Worm (Caenorhabditis elegans): ENCODE results near the gene T07C4.3.

The T07C4.3 gene

ce11 chrIII:10320788-10321187, 31.2 kb upstream of the T07C4.3 start, which contains the start of gene sas-7:
TSS of gene sas-7 (plus strand) at chrIII:10321019.
- no peak for TF ChIP-seq hmg-4 (GFP tag; optimal IDR thresholded peaks at IDR 0.05)
- TF ChIP-seq ets-7 (tag; optimal IDR thresholded peaks at IDR 0.05) = no peak
- TF ChIP-seq tbx-37 (GFP tag; conservative IDR thresholded peaks at IDR 0.05) = no peak

- no peak for TF ChIP-seq ceh-13 (GFP tag; optimal IDR thresholded peaks at IDR 0.05)
- no peak for TF ChIP-seq hmg-4 (GFP tag; optimal IDR thresholded peaks at IDR 0.05)
- no peak for TF ChIP-seq aly-1 (tag; optimal IDR thresholded peaks at IDR 0.05)
- no peak for TF ChIP-seq F13C5.2 (tag; optimal IDR thresholded peaks at IDR 0.05)
- no peak for TF ChIP-seq ets-7 (tag; optimal IDR thresholded peaks at IDR 0.05)
- no peak for TF ChIP-seq sea-1 (GFP tag; conservative IDR thresholded peaks at IDR 0.05)
- TF ChIP-seq tbx-37 (GFP tag; conservative IDR thresholded peaks at IDR 0.05) = no peak
- TF ChIP-seq ceh-36 (tag; optimal IDR thresholded peaks at IDR 0.05) = no peak
- no peak for TF ChIP-seq B0310.2 (tag; optimal IDR thresholded peaks at IDR 0.05)
- no peak for TF ChIP-seq tbx-11 (GFP tag; IDR thresholded peaks at IDR 0.05)
- no peak for TF ChIP-seq hmbx-1 (tag; optimal IDR thresholded peaks at IDR 0.05)
Measured at ce11 chrIII:10326327-10326726, 25.6 kb upstream of the T07C4.3 start.

ce11 chrIII:10328565-10329541, 23.1 kb upstream of the T07C4.3 start:
- TF ChIP-seq B0310.2 (tag; optimal IDR thresholded peaks at IDR 0.05) = no peak
- TF ChIP-seq scrt-1 (GFP tag; IDR thresholded peaks at IDR 0.05) = 0 out of 2 replicates have a peak, but pooled peaks have one; percentile 15
- no peak for TF ChIP-seq sea-1 (GFP tag; conservative IDR thresholded peaks at IDR 0.05)
- TF ChIP-seq flt-1 (GFP tag; IDR thresholded peaks at IDR 0.05) = no peak

DNA sequence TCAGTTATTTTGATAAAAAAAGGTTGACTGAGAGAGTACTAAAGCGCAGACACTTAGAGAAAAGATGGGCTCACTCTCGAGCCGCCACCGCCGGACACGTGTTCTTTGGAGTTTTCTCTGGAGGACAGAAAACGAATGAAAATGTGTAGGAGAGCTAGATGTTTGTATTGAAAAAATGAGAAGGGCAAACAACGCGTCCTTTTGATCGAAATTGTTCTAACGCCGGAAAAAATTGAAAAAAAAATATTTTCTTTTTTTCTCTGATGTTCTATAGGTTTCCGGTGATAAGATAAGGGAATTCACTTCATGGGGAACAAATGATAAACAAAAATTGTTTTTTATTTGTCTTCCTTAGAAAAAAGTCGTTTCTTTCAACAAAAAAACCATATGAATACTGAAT, 22.1 kb upstream of the T07C4.3 start:
- TF ChIP-seq pes-1 (GFP tag; IDR thresholded peaks at IDR 0.05) = no peak
- TF ChIP-seq tbx-11 (GFP tag; IDR thresholded peaks at IDR 0.05) = no peak
- no peak for TF ChIP-seq flt-1 (GFP tag; IDR thresholded peaks at IDR 0.05)
- no peak for TF ChIP-seq tbx-37 (GFP tag; conservative IDR thresholded peaks at IDR 0.05)
- TF ChIP-seq hnd-1 (tag; optimal IDR thresholded peaks at IDR 0.05) = no peak

- TF ChIP-seq flt-1 (GFP tag; IDR thresholded peaks at IDR 0.05) = no peak
- no peak for TF ChIP-seq ama-1 (optimal IDR thresholded peaks at IDR 0.05)
- no peak for TF ChIP-seq hmbx-1 (tag; optimal IDR thresholded peaks at IDR 0.05)
- no peak for TF ChIP-seq hmg-4 (GFP tag; optimal IDR thresholded peaks at IDR 0.05)
- no peak for TF ChIP-seq tra-4 (tag; optimal IDR thresholded peaks at IDR 0.05)
- no peak for TF ChIP-seq scrt-1 (GFP tag; IDR thresholded peaks at IDR 0.05)
- no peak for TF ChIP-seq ceh-13 (GFP tag; optimal IDR thresholded peaks at IDR 0.05)
- TF ChIP-seq B0310.2 (tag; optimal IDR thresholded peaks at IDR 0.05) = no peak
- TF ChIP-seq ets-7 (tag; optimal IDR thresholded peaks at IDR 0.05) = no peak
- TF ChIP-seq hnd-1 (tag; optimal IDR thresholded peaks at IDR 0.05) = no peak
- no peak for TF ChIP-seq tbx-11 (GFP tag; IDR thresholded peaks at IDR 0.05)
- TF ChIP-seq tbx-37 (GFP tag; conservative IDR thresholded peaks at IDR 0.05) = no peak
Measured at ce11 chrIII:10330372-10331062, 21.4 kb upstream of the T07C4.3 start, which contains the start of gene nex-2. TSS of gene nex-2 (minus strand) at chrIII:10330422.

DNA sequence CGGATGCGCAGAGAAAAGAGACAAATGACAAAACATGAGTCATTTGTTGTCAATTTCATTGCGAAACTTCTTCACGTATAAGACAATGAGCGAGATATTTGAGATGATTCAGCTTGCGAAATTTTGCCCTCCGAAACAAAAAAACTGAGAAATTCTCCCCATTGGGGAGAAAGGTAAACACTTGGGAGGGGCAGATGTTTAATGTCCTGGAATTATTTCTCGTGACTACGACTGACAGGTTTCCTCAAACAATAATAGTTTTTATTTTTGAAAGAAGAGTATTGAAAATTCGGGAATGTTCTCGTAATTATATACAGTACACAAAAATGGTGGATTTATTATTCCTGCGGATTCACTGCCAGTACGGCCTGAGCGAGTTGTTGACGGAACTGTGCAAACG, 20.7 kb upstream of the T07C4.3 start:
- TF ChIP-seq ama-1 (optimal IDR thresholded peaks at IDR 0.05) (no peak), B0310.2 (tag; optimal IDR thresholded peaks at IDR 0.05) (no peak), tbx-11 (GFP tag; IDR thresholded peaks at IDR 0.05) (no peak), F13C5.2 (tag; optimal IDR thresholded peaks at IDR 0.05) (no peak), pes-1 (GFP tag; IDR thresholded peaks at IDR 0.05) (no peak)

DNA sequence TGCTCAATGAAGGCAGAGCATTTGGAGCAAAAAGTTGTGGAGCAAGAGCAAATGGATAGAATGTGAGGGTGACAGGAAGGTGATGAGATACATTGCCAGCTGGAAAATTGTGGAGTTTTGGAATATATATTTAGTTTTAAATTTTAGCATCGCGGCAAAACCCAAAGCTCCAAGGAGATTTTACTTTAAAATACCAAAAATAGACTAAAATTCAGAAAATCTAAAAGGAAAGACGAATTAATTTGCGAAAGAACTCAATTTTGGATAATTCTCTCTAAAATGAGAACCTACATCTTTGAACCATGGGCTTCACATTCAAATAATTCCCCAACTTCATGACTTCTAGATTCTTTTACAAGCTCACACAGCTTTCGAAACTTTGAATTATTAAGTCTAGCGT, 19.4 kb upstream of the T07C4.3 start, which contains the start of gene T07C4.12:
T07C4.12 (minus strand) TSS at position 101 of the 400 bp plus-strand sequence.
- TF ChIP-seq hmbx-1 (tag; optimal IDR thresholded peaks at IDR 0.05) (no peak), flt-1 (GFP tag; IDR thresholded peaks at IDR 0.05) (no peak), hnd-1 (tag; optimal IDR thresholded peaks at IDR 0.05) (no peak), tra-4 (tag; optimal IDR thresholded peaks at IDR 0.05) (no peak), sea-1 (GFP tag; conservative IDR thresholded peaks at IDR 0.05) (no peak), pes-1 (GFP tag; IDR thresholded peaks at IDR 0.05) (no peak), B0310.2 (tag; optimal IDR thresholded peaks at IDR 0.05) (no peak), aly-1 (tag; optimal IDR thresholded peaks at IDR 0.05) (no peak), ceh-13 (GFP tag; optimal IDR thresholded peaks at IDR 0.05) (no peak), ama-1 (optimal IDR thresholded peaks at IDR 0.05) (no peak)

DNA sequence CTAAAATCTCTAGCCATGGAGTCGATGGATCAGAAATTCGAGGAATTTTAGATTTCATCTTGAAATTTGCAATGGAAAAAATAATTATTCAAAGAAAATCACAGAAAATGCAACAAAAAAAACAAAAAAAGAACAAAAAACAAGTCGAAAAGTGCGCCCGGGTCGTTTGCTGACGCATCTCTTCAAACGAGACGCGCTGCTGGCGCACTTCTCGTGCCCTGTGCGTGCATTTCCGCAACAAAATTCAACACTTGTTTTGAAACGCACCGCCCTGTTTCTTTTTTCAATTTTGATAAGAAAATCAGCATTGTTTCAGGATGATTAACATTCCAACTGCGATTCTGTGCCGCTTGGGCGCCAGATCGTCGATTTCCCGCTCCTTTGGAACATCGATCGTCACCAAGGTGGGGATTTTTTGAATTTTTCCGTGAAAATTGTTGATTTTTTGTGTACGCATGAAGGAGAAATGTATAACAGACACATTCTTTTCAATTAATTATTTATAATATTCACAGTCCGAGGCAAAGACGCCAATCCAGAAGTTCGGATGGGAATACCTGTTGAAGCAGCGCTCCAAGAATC, 17.9 kb upstream of the T07C4.3 start, which contains the start of the genes jmjd-4 and mev-1:
jmjd-4 (minus strand) TSS at position 58 of the 582 bp plus-strand sequence.
mev-1 (plus strand) TSS at position 317 of the 582 bp plus-strand sequence.
- TF ChIP-seq flt-1 (GFP tag; IDR thresholded peaks at IDR 0.05) (peak; percentile 51; the same call in 1 of the 2 replicates), pes-1 (GFP tag; IDR thresholded peaks at IDR 0.05) (no peak), F13C5.2 (tag; optimal IDR thresholded peaks at IDR 0.05) (peak; percentile 73), tbx-11 (GFP tag; IDR thresholded peaks at IDR 0.05) (0 out of 2 replicates have a peak, but pooled peaks have one; percentile 40), ets-7 (tag; optimal IDR thresholded peaks at IDR 0.05) (no peak), ceh-36 (tag; optimal IDR thresholded peaks at IDR 0.05) (peak; percentile 23), hmg-4 (GFP tag; optimal IDR thresholded peaks at IDR 0.05) (no peak)

All from whole organism, early embryonic.